Fruit fly (Drosophila melanogaster): Measurements from ENCODE around the gene CG9662.

The CG9662 gene

DNA sequence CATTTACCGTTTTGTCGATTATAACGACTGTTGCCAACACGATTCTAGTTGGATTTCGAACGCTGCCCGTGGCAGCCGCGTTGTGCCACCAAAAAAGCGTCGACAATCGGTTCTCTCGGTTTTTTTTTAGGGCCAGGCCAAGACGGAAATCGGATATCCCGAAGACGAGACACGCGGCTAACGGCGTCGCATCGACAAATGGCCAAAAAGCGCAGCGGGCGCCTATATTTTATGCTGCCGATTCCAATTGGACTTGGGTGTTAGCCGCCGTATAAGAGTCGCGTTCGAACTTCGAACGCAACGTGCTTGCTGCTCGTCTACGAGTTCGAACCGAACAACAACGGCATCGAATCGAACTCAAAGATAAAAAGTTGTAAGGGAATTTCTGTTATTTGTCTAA is 46.2 kb upstream of the CG9662 start:
- TF ChIP-seq ey (GFP tag; optimal IDR thresholded peaks at IDR 0.05) (no peak), OdsH (GFP tag; optimal IDR thresholded peaks at IDR 0.05) (no peak), psq (GFP tag; optimal IDR thresholded peaks at IDR 0.05) (no peak), dsf (GFP tag; optimal IDR thresholded peaks at IDR 0.05; ENCODE audit: borderline replicate concordance) (no peak), rgr (GFP tag; optimal IDR thresholded peaks at IDR 0.05) (no peak), Hnf4 (GFP tag; optimal IDR thresholded peaks at IDR 0.05) (no peak), sv (GFP tag; optimal IDR thresholded peaks at IDR 0.05) (no peak), CG9705 (GFP tag; optimal IDR thresholded peaks at IDR 0.05) (no peak)

dm6 chr2L:3417613-3418012 is 41.1 kb upstream of the CG9662 start:
- no peak for TF ChIP-seq tai (GFP tag; optimal IDR thresholded peaks at IDR 0.05)
- no peak for TF ChIP-seq brk (GFP tag; optimal IDR thresholded peaks at IDR 0.05)
- TF ChIP-seq dl (GFP tag; optimal IDR thresholded peaks at IDR 0.05; ENCODE audit: insufficient read depth in 1 of 2, partially characterized antibody in 2 of 2) = no peak
- no peak for TF ChIP-seq rgr (GFP tag; optimal IDR thresholded peaks at IDR 0.05)
- no peak for TF ChIP-seq Vsx2 (GFP tag; optimal IDR thresholded peaks at IDR 0.05; ENCODE audit: partially characterized antibody)
- TF ChIP-seq Mio (GFP tag; optimal IDR thresholded peaks at IDR 0.05) = no peak
- no peak for TF ChIP-seq GATAd (GFP tag; optimal IDR thresholded peaks at IDR 0.05)
- TF ChIP-seq N (GFP tag; optimal IDR thresholded peaks at IDR 0.05) = no peak
- TF ChIP-seq foxo (GFP tag; optimal IDR thresholded peaks at IDR 0.05) = no peak
- TF ChIP-seq Dif (GFP tag; optimal IDR thresholded peaks at IDR 0.05; ENCODE audit: partially characterized antibody) = no peak

- TF ChIP-seq Rel (GFP tag; optimal IDR thresholded peaks at IDR 0.05) (no peak), Rel (tag; optimal IDR thresholded peaks at IDR 0.05) (no peak), Vsx2 (GFP tag; optimal IDR thresholded peaks at IDR 0.05; ENCODE audit: partially characterized antibody) (no peak), ey (GFP tag; optimal IDR thresholded peaks at IDR 0.05) (peak; percentile 28), usp (GFP tag; optimal IDR thresholded peaks at IDR 0.05) (no peak), GATAd (GFP tag; optimal IDR thresholded peaks at IDR 0.05) (no peak), Dif (GFP tag; optimal IDR thresholded peaks at IDR 0.05; ENCODE audit: partially characterized antibody) (no peak), HLH106 (tag; optimal IDR thresholded peaks at IDR 0.05) (no peak), rgr (GFP tag; optimal IDR thresholded peaks at IDR 0.05) (peak; percentile 31), Sp1 (GFP tag; optimal IDR thresholded peaks at IDR 0.05) (no peak), jim (GFP tag; optimal IDR thresholded peaks at IDR 0.05) (no peak), CG9705 (GFP tag; optimal IDR thresholded peaks at IDR 0.05) (no peak), psq (GFP tag; optimal IDR thresholded peaks at IDR 0.05) (no peak), Myc (optimal IDR thresholded peaks at IDR 0.05) (no peak), lola (GFP tag; optimal IDR thresholded peaks at IDR 0.05) (no peak), Hnf4 (GFP tag; optimal IDR thresholded peaks at IDR 0.05) (no peak), Abd-B (GFP tag; optimal IDR thresholded peaks at IDR 0.05) (no peak), OdsH (GFP tag; optimal IDR thresholded peaks at IDR 0.05) (no peak), Mio (GFP tag; optimal IDR thresholded peaks at IDR 0.05) (no peak), fru (GFP tag; optimal IDR thresholded peaks at IDR 0.05) (peak; percentile 40), CG32264 (GFP tag; optimal IDR thresholded peaks at IDR 0.05) (no peak), Hr83 (GFP tag; optimal IDR thresholded peaks at IDR 0.05; ENCODE audit: poor library complexity, severe bottlenecking) (no peak), N (GFP tag; optimal IDR thresholded peaks at IDR 0.05) (no peak), pan (optimal IDR thresholded peaks at IDR 0.05) (no peak), CrebA (GFP tag; optimal IDR thresholded peaks at IDR 0.05; ENCODE audit: borderline replicate concordance) (no peak), Dfd (GFP tag; optimal IDR thresholded peaks at IDR 0.05) (no peak), h (GFP tag; optimal IDR thresholded peaks at IDR 0.05) (peak; percentile 54), sage (GFP tag; optimal IDR thresholded peaks at IDR 0.05) (no peak), sv (GFP tag; optimal IDR thresholded peaks at IDR 0.05) (no peak), dl (GFP tag; optimal IDR thresholded peaks at IDR 0.05; ENCODE audit: insufficient read depth in 1 of 2, partially characterized antibody in 2 of 2) (no peak), foxo (GFP tag; optimal IDR thresholded peaks at IDR 0.05) (peak in 1 of 2 experiments; percentile 41), br (GFP tag; optimal IDR thresholded peaks at IDR 0.05) (no peak)
Observed at dm6 chr2L:3416527-3417304, 40.2 kb upstream of the CG9662 start, which contains the start of gene CG31952. CG31952 (plus strand) TSS chr2L:3416693.

Measured in whole organism, wandering third instar larva.